Fruit fly (Drosophila melanogaster): ENCODE data around the gene CG14107.

The CG14107 gene

DNA sequence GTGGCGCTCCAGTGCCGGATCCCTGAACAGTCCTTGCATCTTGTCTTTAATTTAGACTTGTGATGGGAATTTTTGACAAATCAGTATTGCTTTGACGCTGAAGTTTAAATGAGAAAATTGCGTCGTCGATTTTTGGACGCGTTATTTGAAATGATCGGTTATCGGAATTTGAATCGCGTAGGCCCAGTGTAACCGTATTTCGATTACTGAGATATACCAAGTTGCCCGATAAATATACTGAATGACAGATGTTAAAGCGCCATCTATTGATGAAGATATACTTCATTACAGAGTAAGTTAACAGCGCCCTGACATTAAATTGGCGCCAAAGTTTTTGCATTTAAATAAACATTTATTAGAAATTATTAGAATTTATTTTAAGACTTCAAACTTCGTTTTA, 8.7 kb upstream of the CG14107 start, which contains the start of gene Poc1:
Gene Poc1 (minus strand): TSS at position 173 of the 400 bp plus-strand sequence.
- no peak for TF ChIP-seq noc (tag; optimal IDR thresholded peaks at IDR 0.05)

DNA sequence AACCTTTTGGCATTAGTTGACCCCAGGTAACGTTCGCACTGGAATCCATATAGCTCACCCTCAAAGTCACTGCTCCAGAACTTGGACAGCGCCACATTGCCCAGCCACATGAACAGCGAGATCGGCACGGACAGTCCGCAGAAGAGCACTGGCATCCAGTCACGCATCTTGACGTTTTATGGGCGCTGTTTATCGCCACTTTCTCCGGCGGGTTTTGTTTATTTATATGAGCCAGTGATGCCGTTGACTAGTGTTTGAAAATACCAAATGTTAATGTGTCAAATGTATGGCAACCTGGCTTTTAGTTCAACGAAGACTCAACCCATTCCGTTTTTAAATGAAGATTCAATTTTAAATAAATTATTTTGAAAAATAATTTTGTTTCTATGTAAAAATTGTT, 6.5 kb upstream of the CG14107 start, which contains the start of gene CG10171:
Gene CG10171 (minus strand): TSS at position 300 of the 400 bp plus-strand sequence.
- no peak for TF ChIP-seq noc (tag; optimal IDR thresholded peaks at IDR 0.05)

DNA sequence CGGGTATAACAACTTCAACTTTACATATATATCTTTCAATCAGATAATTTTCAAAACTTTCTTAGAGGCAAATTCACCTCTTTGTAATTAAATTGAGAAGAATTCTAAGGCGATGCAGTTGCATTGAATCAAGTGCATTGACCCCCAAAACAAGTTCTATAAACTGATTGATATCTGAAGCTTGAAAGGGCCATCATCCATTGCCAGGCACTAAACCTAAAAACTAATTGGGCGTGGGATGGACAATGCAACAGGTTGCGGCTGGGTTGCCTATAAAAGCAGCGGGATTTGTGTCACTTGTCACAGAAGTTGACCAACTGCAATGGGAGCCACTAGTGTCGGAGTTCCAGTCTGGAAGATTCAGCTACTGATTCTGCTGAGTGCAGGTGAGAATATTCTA, 3.3 kb upstream of the CG14107 start, which contains the start of gene CG14110:
Gene CG14110 (plus strand): TSS at position 301 of the 400 bp plus-strand sequence.
- TF ChIP-seq noc (tag; optimal IDR thresholded peaks at IDR 0.05): no peak

DNA sequence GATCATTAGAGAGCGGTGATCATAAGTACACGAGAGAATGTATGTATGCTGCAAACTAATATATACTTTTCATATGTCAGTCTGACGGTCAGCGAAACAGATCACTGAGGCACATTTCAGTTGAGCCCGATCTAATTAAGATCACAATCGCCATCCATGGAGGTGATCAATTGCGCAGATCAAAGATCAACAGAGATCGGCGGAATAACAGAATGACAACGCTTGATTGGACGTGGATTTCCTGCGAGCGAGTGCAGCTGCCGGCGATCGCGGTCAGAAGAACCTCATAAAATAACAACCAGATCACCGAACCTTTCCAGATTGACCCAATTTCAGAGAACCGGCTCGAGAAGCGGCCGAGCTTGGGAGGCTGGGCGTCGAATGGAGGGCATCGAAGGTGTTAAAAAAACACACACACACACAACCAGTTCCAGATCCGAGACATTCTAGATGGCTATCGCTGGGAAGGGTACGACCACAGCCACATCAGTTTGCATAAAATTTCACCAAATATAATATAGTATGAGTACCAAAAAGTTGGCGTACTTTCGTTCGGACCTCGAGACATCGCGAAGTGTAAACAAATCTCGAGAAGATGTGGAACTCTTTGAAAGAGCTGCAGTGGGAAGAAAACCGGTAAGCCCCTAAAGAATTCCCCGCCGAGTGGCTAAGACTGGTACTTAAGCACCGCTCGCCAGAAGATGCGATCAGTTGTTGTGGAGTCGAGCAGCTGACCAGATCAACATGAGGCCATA, 1.1 kb upstream of the CG14107 start, which contains the start of gene ImpL1:
Gene ImpL1 (plus strand): TSS at position 705 of the 755 bp plus-strand sequence.
- TF ChIP-seq noc (tag; optimal IDR thresholded peaks at IDR 0.05): no peak

dm6 chr3L:13378202-13378601, 2.9 kb downstream of the CG14107 start, which contains the start of gene SNCF:
Gene SNCF, plus strand, starts transcription at chr3L:13378583.
- no peak for TF ChIP-seq noc (tag; optimal IDR thresholded peaks at IDR 0.05)

DNA sequence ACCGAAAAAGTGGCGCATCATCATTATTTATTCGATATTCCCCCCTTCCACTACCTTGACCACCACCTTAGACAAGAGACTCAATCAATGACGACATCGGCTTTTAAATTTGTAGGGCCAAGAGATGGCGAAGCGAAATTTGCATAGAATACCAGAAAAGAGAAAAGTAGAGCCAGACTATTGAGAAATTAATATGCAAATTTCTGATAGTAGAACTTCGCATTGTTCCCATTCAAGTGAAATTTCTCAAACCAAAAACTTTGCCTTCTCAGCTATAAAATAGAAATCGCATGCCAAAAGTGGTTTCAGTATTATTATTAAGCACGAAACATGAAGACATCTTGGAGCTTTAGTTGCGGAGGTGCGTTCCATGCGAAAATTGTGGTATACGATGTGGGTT, 3.5 kb downstream of the CG14107 start, which contains the start of gene CG14111:
Gene CG14111 (plus strand): TSS at position 301 of the 400 bp plus-strand sequence.
- TF ChIP-seq noc (tag; optimal IDR thresholded peaks at IDR 0.05): no peak

dm6 chr3L:13356084-13356693, 25.0 kb downstream of the CG14107 start, which contains the start of gene Nplp2:
Gene Nplp2, plus strand, starts transcription at chr3L:13356376.
- TF ChIP-seq noc (tag; optimal IDR thresholded peaks at IDR 0.05): peak; percentile 85

DNA sequence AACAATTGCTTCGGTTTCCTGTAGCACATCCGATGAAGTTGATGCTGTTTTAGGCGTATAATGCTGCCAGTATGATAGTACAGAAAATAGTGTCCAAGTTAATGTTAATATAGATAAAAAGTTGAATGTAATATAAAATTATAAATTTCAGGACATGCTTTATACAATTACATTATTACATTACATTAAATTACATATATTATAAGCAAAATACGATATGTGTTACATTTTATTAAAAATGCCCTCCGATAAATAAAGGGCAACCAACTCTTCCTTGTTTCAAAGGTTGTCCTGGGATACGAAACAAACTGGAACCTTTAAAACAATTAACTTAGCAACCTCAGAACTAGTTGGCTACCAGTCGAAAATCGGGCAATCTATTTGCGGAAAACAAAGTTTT, 32.4 kb downstream of the CG14107 start, which contains the start of gene CG17687:
Gene CG17687 (plus strand): TSS at position 301 of the 400 bp plus-strand sequence.
- no peak for TF ChIP-seq noc (tag; optimal IDR thresholded peaks at IDR 0.05)

Data from whole organism, larva.